Worm (Caenorhabditis elegans) whole organism, midembryonic: ENCODE data around the gene glr-4.

Experiments
- T22C8.4 ChIP-seq: fragments of 200-800 bp; sonication (Bioruptor generic); IDR thresholded peaks from 2 replicates; pipeline ENCODE4 v1.3.6; 2022; ENCODE audit warnings: missing genetic modification characterization, missing compliant biosample characterization
- cog-1 ChIP-seq: sonication (generic microtip); optimal IDR thresholded peaks from 2 replicates; lab custom pipeline; 2016; ENCODE audit warnings: missing genetic modification characterization, missing compliant biosample characterization
- flt-1 ChIP-seq: fragments of 200-800 bp; sonication (Bioruptor generic); IDR thresholded peaks from 2 replicates; pipeline ENCODE4 v1.3.6; 2022; ENCODE audit warnings: missing genetic modification characterization, missing compliant biosample characterization
- klf-2 ChIP-seq: fragments of 200-800 bp; sonication (Bioruptor generic); conservative IDR thresholded peaks from 2 replicates; pipeline ENCODE4 v1.3.6; 2022; ENCODE audit warnings: missing genetic modification reagents, missing genetic modification characterization, missing compliant biosample characterization
- med-1 ChIP-seq: sonication (generic microtip); optimal IDR thresholded peaks from 2 replicates; lab custom pipeline; 2017; ENCODE audit warnings: missing genetic modification characterization, mild to moderate bottlenecking, missing compliant biosample characterization, antibody characterized with exemption, missing genetic modification reagents; ENCODE audit not compliant: insufficient read depth
- ref-1 ChIP-seq: fragments of 200-800 bp; sonication (Bioruptor generic); conservative IDR thresholded peaks from 2 replicates; pipeline ENCODE4 v1.3.6; 2022; ENCODE audit warnings: missing genetic modification reagents, missing genetic modification characterization, missing compliant biosample characterization
- tab-1 ChIP-seq: fragments of 200-800 bp; sonication (Bioruptor generic); IDR thresholded peaks from 2 replicates; pipeline ENCODE4 v1.3.6; 2022; ENCODE audit warnings: missing genetic modification characterization, missing compliant biosample characterization
- ztf-23 ChIP-seq: fragments of 200-800 bp; sonication (Bioruptor generic); IDR thresholded peaks from 2 replicates; pipeline ENCODE4 v1.3.6; 2022; ENCODE audit warnings: missing genetic modification reagents, missing genetic modification characterization, missing compliant biosample characterization
- ztf-29 ChIP-seq: fragments of 200-800 bp; sonication (Bioruptor generic); IDR thresholded peaks from 2 replicates; pipeline ENCODE4 v1.3.6; 2022; ENCODE audit warnings: missing genetic modification reagents, missing genetic modification characterization, missing compliant biosample characterization

Gene glr-4

ce11 chrII:7794222-7794621 lies at the start of gene glr-4:
Gene glr-4, minus strand, starts transcription at chrII:7794322.
- no peak for TF ChIP-seq tab-1
- no peak for TF ChIP-seq flt-1 (GFP tag; lab: Robert Waterston, UW)
- no peak for TF ChIP-seq T22C8.4
- TF ChIP-seq cog-1 (tag; lab: Kevin White, UChicago): no peak
- no peak for TF ChIP-seq klf-2 (GFP tag; lab: Robert Waterston, UW)
- no peak for TF ChIP-seq ztf-29 (GFP tag; lab: Robert Waterston, UW)

ce11 chrII:7842053-7842452 lies 47.9 kb upstream of the glr-4 start, which contains the start of gene klp-3:
Gene klp-3, plus strand, starts transcription at chrII:7842353.
- no peak for TF ChIP-seq klf-2 (GFP tag; lab: Robert Waterston, UW)

ce11 chrII:7839703-7840102 lies 45.6 kb upstream of the glr-4 start:
- TF ChIP-seq tab-1: no peak
- TF ChIP-seq ztf-29 (GFP tag; lab: Robert Waterston, UW): no peak
- TF ChIP-seq ztf-23 (GFP tag; lab: Robert Waterston, UW): no peak

- TF ChIP-seq klf-2 (GFP tag; lab: Robert Waterston, UW) (no peak), tab-1 (no peak), ref-1 (GFP tag; lab: Robert Waterston, UW) (no peak), ztf-29 (GFP tag; lab: Robert Waterston, UW) (no peak), flt-1 (GFP tag; lab: Robert Waterston, UW) (no peak), ztf-23 (GFP tag; lab: Robert Waterston, UW) (no peak), T22C8.4 (no peak), cog-1 (tag; lab: Kevin White, UChicago) (no peak), med-1 (no peak)
Observed at ce11 chrII:7838661-7839060, 44.5 kb upstream of the glr-4 start.

ce11 chrII:7836613-7837226 lies 42.6 kb upstream of the glr-4 start:
- TF ChIP-seq T22C8.4 (no peak), tab-1 (no peak), cog-1 (tag; lab: Kevin White, UChicago) (no peak), ztf-23 (GFP tag; lab: Robert Waterston, UW) (no peak), ztf-29 (GFP tag; lab: Robert Waterston, UW) (no peak), klf-2 (GFP tag; lab: Robert Waterston, UW) (no peak), ref-1 (GFP tag; lab: Robert Waterston, UW) (no peak), flt-1 (GFP tag; lab: Robert Waterston, UW) (no peak), med-1 (no peak)

ce11 chrII:7835314-7835713 lies 41.2 kb upstream of the glr-4 start, which contains the start of gene cex-2:
Gene cex-2, minus strand, starts transcription at chrII:7835414.
- TF ChIP-seq ztf-29 (GFP tag; lab: Robert Waterston, UW): no peak
- no peak for TF ChIP-seq cog-1 (tag; lab: Kevin White, UChicago)
- TF ChIP-seq tab-1: no peak
- TF ChIP-seq ref-1 (GFP tag; lab: Robert Waterston, UW): no peak

- TF ChIP-seq tab-1: no peak
- no peak for TF ChIP-seq med-1
- TF ChIP-seq ztf-29 (GFP tag; lab: Robert Waterston, UW): no peak
- no peak for TF ChIP-seq cog-1 (tag; lab: Kevin White, UChicago)
- TF ChIP-seq ref-1 (GFP tag; lab: Robert Waterston, UW): no peak
- TF ChIP-seq flt-1 (GFP tag; lab: Robert Waterston, UW): no peak
- no peak for TF ChIP-seq T22C8.4
- TF ChIP-seq ztf-23 (GFP tag; lab: Robert Waterston, UW): no peak
- no peak for TF ChIP-seq klf-2 (GFP tag; lab: Robert Waterston, UW)
Observed at ce11 chrII:7832054-7832453, 37.9 kb upstream of the glr-4 start, which contains the start of gene T09A5.14. Gene T09A5.14, plus strand, starts transcription at chrII:7832354.

- no peak for TF ChIP-seq tab-1
Observed at ce11 chrII:7829616-7830015, 35.5 kb upstream of the glr-4 start.

ce11 chrII:7827883-7828282 lies 33.8 kb upstream of the glr-4 start:
- TF ChIP-seq flt-1 (GFP tag; lab: Robert Waterston, UW) (no peak), ztf-29 (GFP tag; lab: Robert Waterston, UW) (no peak), tab-1 (no peak)

ce11 chrII:7825107-7825506 lies 31.0 kb upstream of the glr-4 start, which contains the start of gene srw-62:
Gene srw-62, plus strand, starts transcription at chrII:7825407.
- TF ChIP-seq ztf-29 (GFP tag; lab: Robert Waterston, UW) (no peak), cog-1 (tag; lab: Kevin White, UChicago) (no peak), T22C8.4 (no peak), ref-1 (GFP tag; lab: Robert Waterston, UW) (no peak), tab-1 (no peak)

- TF ChIP-seq cog-1 (tag; lab: Kevin White, UChicago) (no peak), flt-1 (GFP tag; lab: Robert Waterston, UW) (no peak), T22C8.4 (no peak), ztf-29 (GFP tag; lab: Robert Waterston, UW) (no peak), ref-1 (GFP tag; lab: Robert Waterston, UW) (no peak), klf-2 (GFP tag; lab: Robert Waterston, UW) (no peak), med-1 (no peak), tab-1 (no peak)
Observed at ce11 chrII:7822454-7822853, 28.3 kb upstream of the glr-4 start, which contains the start of gene irld-47. Gene irld-47, minus strand, starts transcription at chrII:7822554.
